Worm (Caenorhabditis elegans): Measurements from ENCODE around the gene lin-1.

- TF ChIP-seq ztf-29 (GFP tag; IDR thresholded peaks at IDR 0.05) (no peak), klf-2 (GFP tag; conservative IDR thresholded peaks at IDR 0.05) (no peak), cog-1 (tag; optimal IDR thresholded peaks at IDR 0.05) (no peak), flt-1 (GFP tag; IDR thresholded peaks at IDR 0.05) (no peak), T22C8.4 (GFP tag; IDR thresholded peaks at IDR 0.05) (peak; percentile 46), med-1 (GFP tag; optimal IDR thresholded peaks at IDR 0.05; ENCODE audit: insufficient read depth) (no peak)
Measured at ce11 chrIV:2253392-2254048, 46.6 kb downstream of the lin-1 start.

Data from whole organism, midembryonic.